Worm (Caenorhabditis elegans) whole organism, L1 larva: ENCODE measurements around the gene Y57G11C.42.

ENCODE experiments used
- C04F5.9 ChIP-seq: sonication (generic microtip); optimal IDR thresholded peaks from 2 replicates; lab custom pipeline; 2016; ENCODE audit warnings: missing genetic modification characterization, missing compliant biosample characterization
- C16A3.4 ChIP-seq: fragments of 150-350 bp; optimal IDR thresholded peaks from 2 replicates; lab custom pipeline; 2014; ENCODE audit warnings: missing biosample characterization, missing genetic modification characterization
- C34B4.2 ChIP-seq: sonication (generic microtip); optimal IDR thresholded peaks from 2 replicates; lab custom pipeline; 2017; ENCODE audit warnings: mild to moderate bottlenecking, missing genetic modification characterization, missing compliant biosample characterization
- Y116A8C.19 ChIP-seq: sonication (generic microtip); optimal IDR thresholded peaks from 2 replicates; lab custom pipeline; 2016; ENCODE audit warnings: missing compliant biosample characterization, missing genetic modification characterization, borderline replicate concordance
- alr-1 ChIP-seq: fragments of 200-800 bp; sonication (Bioruptor generic); optimal IDR thresholded peaks from 2 replicates; lab custom pipeline; 2018; ENCODE audit warnings: borderline replicate concordance, mild to moderate bottlenecking, missing genetic modification characterization, missing compliant biosample characterization
- aly-2 ChIP-seq: fragments of 150-350 bp; optimal IDR thresholded peaks from 2 replicates; lab custom pipeline; 2014; ENCODE audit warnings: missing biosample characterization, missing genetic modification characterization
- ama-1 ChIP-seq: fragments of 150-350 bp; optimal IDR thresholded peaks from 2 replicates; lab custom pipeline; 2014
- blmp-1 ChIP-seq: fragments of 150-350 bp; optimal IDR thresholded peaks from 2 replicates; lab custom pipeline; 2014; ENCODE audit warnings: missing biosample characterization, missing genetic modification characterization
- ceh-63 ChIP-seq: fragments of 200-800 bp; sonication (Bioruptor generic); optimal IDR thresholded peaks from 2 replicates; lab custom pipeline; 2018; ENCODE audit warnings: mild to moderate bottlenecking, missing genetic modification characterization, missing compliant biosample characterization
- ceh-8 ChIP-seq: fragments of 200-800 bp; sonication (Bioruptor generic); optimal IDR thresholded peaks from 2 replicates; lab custom pipeline; 2018; ENCODE audit warnings: mild to moderate bottlenecking, missing genetic modification characterization, moderate library complexity, missing compliant biosample characterization
- ceh-88 ChIP-seq: fragments of 200-800 bp; sonication (Bioruptor generic); IDR thresholded peaks from 2 replicates; pipeline ENCODE4 v1.3.6; 2022; ENCODE audit warnings: missing genetic modification characterization, missing compliant biosample characterization
- ces-1 ChIP-seq: fragments of 150-350 bp; optimal IDR thresholded peaks from 2 replicates; lab custom pipeline; 2014; ENCODE audit warnings: missing biosample characterization, missing genetic modification reagents, missing genetic modification characterization
- dpl-1 ChIP-seq, 3 experiments: fragments of 150-350 bp in 2 of 3; sonication (generic microtip) in 1 of 3; optimal IDR thresholded peaks; 2 replicates each; lab custom pipeline; 2014 to 2017; ENCODE audit warnings: missing biosample characterization in 3 of 3, missing genetic modification characterization in 3 of 3, missing genetic modification reagents in 3 of 3
- efl-1 ChIP-seq, 4 experiments: fragments of 150-350 bp; optimal IDR thresholded peaks in 3 of 4; peaks in 1 of 4; 1 replicate in 1 of 4; 2 replicates in 3 of 4; lab custom pipeline; 2014; ENCODE audit warnings: missing biosample characterization in 2 of 4, missing genetic modification characterization in 2 of 4, missing genetic modification reagents in 2 of 4
- efl-3 ChIP-seq: fragments of 200-800 bp; sonication (Bioruptor generic); optimal IDR thresholded peaks from 2 replicates; lab custom pipeline; 2018; ENCODE audit warnings: mild to moderate bottlenecking, missing genetic modification characterization, missing compliant biosample characterization
- egl-13 ChIP-seq: sonication (generic microtip); optimal IDR thresholded peaks from 2 replicates; lab custom pipeline; 2016; ENCODE audit warnings: missing genotype, missing genetic modification reagents, missing genetic modification characterization, missing compliant biosample characterization
- egl-27 ChIP-seq, 2 experiments: fragments of 150-350 bp in 1 of 2; sonication (generic microtip); optimal IDR thresholded peaks; 3 replicates each; lab custom pipeline; 2017 to 2018; ENCODE audit warnings: missing biosample characterization in 2 of 2, missing genetic modification characterization in 2 of 2, missing genetic modification reagents in 2 of 2
- elt-3 ChIP-seq, 6 experiments: fragments of 150-350 bp in 1 of 6; sonication (generic microtip); optimal IDR thresholded peaks; 2 replicates each; lab custom pipeline; 2017 to 2018; ENCODE audit warnings: missing biosample characterization in 6 of 6, missing genetic modification characterization in 6 of 6, inconsistent platforms in 1 of 6
- ets-5 ChIP-seq: fragments of 200-800 bp; sonication (Bioruptor generic); IDR thresholded peaks from 2 replicates; pipeline ENCODE4 v1.3.6; 2022; ENCODE audit warnings: missing genetic modification characterization, missing compliant biosample characterization
- fkh-4 ChIP-seq: sonication (generic microtip); optimal IDR thresholded peaks from 2 replicates; lab custom pipeline; 2016; ENCODE audit warnings: missing compliant biosample characterization, missing genetic modification characterization, borderline replicate concordance
- fkh-8 ChIP-seq: sonication (generic microtip); optimal IDR thresholded peaks from 2 replicates; lab custom pipeline; 2016; ENCODE audit warnings: mild to moderate bottlenecking, missing genetic modification characterization, missing compliant biosample characterization
- hlh-17 ChIP-seq: fragments of 200-800 bp; sonication (Bioruptor generic); optimal IDR thresholded peaks from 2 replicates; lab custom pipeline; 2018; ENCODE audit warnings: missing genetic modification characterization, mild to moderate bottlenecking, missing compliant biosample characterization, moderate library complexity, borderline replicate concordance
- hlh-4 ChIP-seq: sonication (generic microtip); optimal IDR thresholded peaks from 2 replicates; lab custom pipeline; 2016; ENCODE audit warnings: mild to moderate bottlenecking, missing genetic modification characterization, missing compliant biosample characterization
- irx-1 ChIP-seq: sonication (generic microtip); optimal IDR thresholded peaks from 2 replicates; lab custom pipeline; 2016; ENCODE audit warnings: missing genetic modification characterization, missing compliant biosample characterization
- isw-1 ChIP-seq: fragments of 200-800 bp; sonication (Bioruptor generic); IDR thresholded peaks from 2 replicates; pipeline ENCODE4 v1.3.6; 2022; ENCODE audit warnings: missing genetic modification characterization, missing compliant biosample characterization
- jun-1 ChIP-seq: fragments of 150-350 bp; optimal IDR thresholded peaks from 2 replicates; lab custom pipeline; 2014; ENCODE audit warnings: missing biosample characterization, missing genetic modification reagents, missing genetic modification characterization
- lin-14 ChIP-seq: fragments of 200-800 bp; sonication (Bioruptor generic); optimal IDR thresholded peaks from 2 replicates; lab custom pipeline; 2018; ENCODE audit warnings: mild to moderate bottlenecking, missing genetic modification characterization, moderate library complexity, missing compliant biosample characterization
- lin-39 ChIP-seq: fragments of 150-350 bp; optimal IDR thresholded peaks from 2 replicates; lab custom pipeline; 2014; ENCODE audit warnings: missing biosample characterization, missing genetic modification reagents, missing genetic modification characterization
- mab-9 ChIP-seq: fragments of 200-800 bp; sonication (Bioruptor generic); IDR thresholded peaks from 2 replicates; pipeline ENCODE4 v1.3.6; 2022; ENCODE audit warnings: missing genetic modification reagents, missing genetic modification characterization, missing compliant biosample characterization
- mdl-1 ChIP-seq, 2 experiments: fragments of 150-350 bp; optimal IDR thresholded peaks; 2 replicates each; lab custom pipeline; 2014 to 2017; ENCODE audit warnings: missing biosample characterization in 2 of 2, missing genetic modification characterization in 2 of 2, inconsistent platforms in 1 of 2
- nhr-11 ChIP-seq: fragments of 150-350 bp; optimal IDR thresholded peaks from 2 replicates; lab custom pipeline; 2014; ENCODE audit warnings: missing biosample characterization, missing genetic modification characterization
- nhr-237 ChIP-seq: fragments of 150-350 bp; optimal IDR thresholded peaks from 2 replicates; lab custom pipeline; 2014; ENCODE audit warnings: missing biosample characterization, missing genetic modification characterization
- nhr-28 ChIP-seq: fragments of 150-350 bp; optimal IDR thresholded peaks from 2 replicates; lab custom pipeline; 2014; ENCODE audit warnings: missing biosample characterization, missing genetic modification characterization
- nhr-47 ChIP-seq: sonication (generic microtip); optimal IDR thresholded peaks from 2 replicates; lab custom pipeline; 2016; ENCODE audit warnings: mild to moderate bottlenecking, missing genetic modification characterization, moderate library complexity, missing compliant biosample characterization
- nhr-71 ChIP-seq: sonication (generic microtip); optimal IDR thresholded peaks from 2 replicates; lab custom pipeline; 2016; ENCODE audit warnings: mild to moderate bottlenecking, missing genetic modification characterization, moderate library complexity, missing compliant biosample characterization
- nhr-77 ChIP-seq: fragments of 150-350 bp; optimal IDR thresholded peaks from 2 replicates; lab custom pipeline; 2014; ENCODE audit warnings: missing biosample characterization, missing genetic modification characterization
- nhr-84 ChIP-seq: sonication (generic microtip); optimal IDR thresholded peaks from 2 replicates; lab custom pipeline; 2017; ENCODE audit warnings: missing biosample characterization, missing genetic modification characterization
- pag-3 ChIP-seq: sonication (generic microtip); optimal IDR thresholded peaks from 2 replicates; lab custom pipeline; 2017; ENCODE audit warnings: missing genetic modification characterization, mild to moderate bottlenecking, missing compliant biosample characterization, antibody characterized with exemption, borderline replicate concordance; ENCODE audit not compliant: insufficient read depth
- rnt-1 ChIP-seq: sonication (generic microtip); optimal IDR thresholded peaks from 2 replicates; lab custom pipeline; 2016; ENCODE audit warnings: mild to moderate bottlenecking, missing genetic modification characterization, moderate library complexity, missing compliant biosample characterization
- sptf-1 ChIP-seq: fragments of 150-350 bp; optimal IDR thresholded peaks from 2 replicates; lab custom pipeline; 2014; ENCODE audit warnings: missing biosample characterization, missing genetic modification characterization
- unc-30 ChIP-seq: sonication (generic microtip); optimal IDR thresholded peaks from 2 replicates; lab custom pipeline; 2017; ENCODE audit warnings: missing biosample characterization, missing genetic modification characterization
- unc-62 ChIP-seq: fragments of 150-350 bp; optimal IDR thresholded peaks from 2 replicates; lab custom pipeline; 2014; ENCODE audit warnings: missing biosample characterization, missing genetic modification reagents, missing genetic modification characterization
- unc-86 ChIP-seq: sonication (generic microtip); optimal IDR thresholded peaks from 2 replicates; lab custom pipeline; 2016; ENCODE audit warnings: missing genetic modification characterization, missing compliant biosample characterization
- ztf-11 ChIP-seq, 2 experiments: sonication (generic microtip); optimal IDR thresholded peaks; 2 replicates each; lab custom pipeline; 2016 to 2017; ENCODE audit warnings: missing genetic modification characterization in 2 of 2, missing biosample characterization in 1 of 2, missing compliant biosample characterization in 1 of 2

Y57G11C.42 gene

DNA sequence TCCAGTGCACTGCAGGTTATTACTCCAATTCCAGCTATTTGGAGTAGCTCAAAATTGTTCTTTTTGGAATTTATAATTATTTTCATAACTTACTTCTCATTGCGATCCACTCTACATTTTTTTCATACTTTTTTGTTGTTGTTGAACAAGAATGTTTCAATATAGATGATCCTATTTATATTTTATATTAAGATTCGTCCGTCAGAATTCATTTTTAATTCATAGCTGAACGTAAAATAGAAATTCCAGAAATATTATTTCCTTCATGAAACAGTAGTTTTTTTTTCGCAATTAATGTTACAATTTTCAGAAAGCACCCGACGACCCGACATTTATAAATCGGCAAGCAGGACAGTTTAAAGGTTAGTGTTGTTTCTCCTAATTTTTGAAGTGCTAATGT lies at the start of gene Y57G11C.42:
Y57G11C.42 (plus strand) TSS at position 301 of the 400 bp plus-strand sequence.
- TF ChIP-seq isw-1 (GFP tag; lab: Robert Waterston, UW) (no peak), nhr-71 (no peak), efl-1 (optimal IDR thresholded peaks at IDR 0.05; lab: Kevin White, UChicago) (no peak), efl-1 (GFP tag; optimal IDR thresholded peaks at IDR 0.05 in 1 of 2; lab: Kevin White, UChicago) (no peak), dpl-1 (GFP tag; optimal IDR thresholded peaks at IDR 0.05; lab: Kevin White, UChicago) (no peak), C16A3.4 (tag; lab: Kevin White, UChicago) (no peak), aly-2 (tag; lab: Kevin White, UChicago) (no peak), mab-9 (no peak), nhr-47 (tag; lab: Kevin White, UChicago) (no peak), fkh-4 (tag; lab: Kevin White, UChicago) (no peak), nhr-28 (tag; lab: Kevin White, UChicago) (no peak), irx-1 (no peak), elt-3 (tag; optimal IDR thresholded peaks at IDR 0.05; lab: Kevin White, UChicago) (no peak), mdl-1 (tag; optimal IDR thresholded peaks at IDR 0.05; lab: Kevin White, UChicago) (no peak), egl-27 (tag; optimal IDR thresholded peaks at IDR 0.05; lab: Kevin White, UChicago) (no peak), fkh-8 (tag; lab: Kevin White, UChicago) (no peak), ets-5 (GFP tag; lab: Robert Waterston, UW) (no peak), nhr-237 (no peak), jun-1 (no peak), nhr-11 (no peak), pag-3 (tag; lab: Kevin White, UChicago) (no peak)

DNA sequence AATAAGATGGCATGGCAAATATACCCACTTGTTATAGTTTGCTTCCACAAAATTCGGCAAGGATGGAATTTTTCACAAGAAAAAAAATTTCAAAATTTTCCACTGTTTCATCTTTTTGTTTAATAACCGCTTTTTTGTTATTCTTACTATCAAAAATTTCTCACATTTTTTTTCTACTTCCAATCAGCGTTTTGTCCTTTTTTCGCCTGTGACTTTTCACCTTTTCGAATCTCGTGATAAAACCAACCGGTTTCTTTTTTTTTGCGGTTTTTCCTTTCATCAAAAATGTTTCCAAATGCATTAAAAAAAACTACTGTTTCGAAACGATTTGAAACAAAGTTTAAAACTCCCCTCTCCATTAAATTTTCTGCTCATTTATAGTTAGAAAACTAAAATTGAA lies 49.3 kb upstream of the Y57G11C.42 start:
- TF ChIP-seq unc-62 (GFP tag; lab: Kevin White, UChicago): no peak
- TF ChIP-seq elt-3 (tag; optimal IDR thresholded peaks at IDR 0.05; lab: Kevin White, UChicago): peak in 1 of 6 experiments; percentile 11
- peak; percentile 62 for TF ChIP-seq blmp-1

DNA sequence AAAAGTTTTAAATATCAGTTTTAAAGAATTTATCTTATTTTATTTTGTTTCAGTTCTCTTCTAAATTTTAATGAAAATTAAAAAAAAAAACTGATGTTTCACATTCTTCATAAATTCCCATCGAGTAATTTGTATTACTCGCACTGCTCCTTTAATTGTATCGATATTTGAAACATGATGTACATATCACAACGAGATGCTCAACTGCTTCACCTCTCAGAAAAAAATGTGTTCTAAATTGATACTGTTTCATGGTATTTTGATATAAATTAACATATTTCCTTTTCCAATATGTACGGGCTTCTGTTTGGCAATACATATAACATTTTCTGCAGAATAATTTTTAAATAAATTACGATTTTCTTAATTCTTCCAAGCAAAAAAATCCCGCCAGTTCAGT lies 40.6 kb upstream of the Y57G11C.42 start:
- TF ChIP-seq hlh-17 (no peak), sptf-1 (no peak), efl-1 (optimal IDR thresholded peaks at IDR 0.05; lab: Kevin White, UChicago) (no peak), efl-1 (GFP tag; optimal IDR thresholded peaks at IDR 0.05 in 1 of 2; lab: Kevin White, UChicago) (no peak), nhr-47 (tag; lab: Kevin White, UChicago) (no peak), unc-62 (GFP tag; lab: Kevin White, UChicago) (no peak), ztf-11 (tag; optimal IDR thresholded peaks at IDR 0.05; lab: Kevin White, UChicago) (no peak), ama-1 (lab: Kevin White, UChicago) (no peak), pag-3 (tag; lab: Kevin White, UChicago) (no peak), rnt-1 (no peak), C34B4.2 (tag; lab: Kevin White, UChicago) (no peak), ets-5 (GFP tag; lab: Robert Waterston, UW) (no peak), irx-1 (no peak), ces-1 (no peak), unc-30 (no peak), nhr-71 (no peak)

DNA sequence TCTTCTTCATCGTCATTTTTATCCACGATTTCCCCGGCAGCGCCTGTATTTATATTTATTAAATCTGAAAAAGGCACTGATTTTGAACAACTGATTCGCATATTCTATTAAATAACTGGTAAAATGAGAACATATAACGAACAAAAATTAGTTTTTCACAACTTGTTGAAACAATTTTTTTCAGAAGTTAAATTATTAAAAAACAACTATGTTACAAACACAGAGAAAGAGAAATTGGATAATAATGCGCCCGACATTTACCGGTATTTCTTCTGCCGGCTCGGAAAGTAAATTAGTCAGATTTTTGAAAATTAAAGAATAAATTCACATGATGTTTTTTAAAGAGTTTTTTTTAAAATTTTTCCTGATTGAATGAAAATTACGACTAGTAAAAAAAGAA lies 28.5 kb upstream of the Y57G11C.42 start, which contains the start of gene haf-8:
haf-8 (minus strand) TSS at position 101 of the 400 bp plus-strand sequence.
- TF ChIP-seq jun-1 (no peak), isw-1 (GFP tag; lab: Robert Waterston, UW) (no peak), efl-3 (GFP tag; lab: Kevin White, UChicago) (no peak), ets-5 (GFP tag; lab: Robert Waterston, UW) (no peak), hlh-4 (tag; lab: Kevin White, UChicago) (no peak)

DNA sequence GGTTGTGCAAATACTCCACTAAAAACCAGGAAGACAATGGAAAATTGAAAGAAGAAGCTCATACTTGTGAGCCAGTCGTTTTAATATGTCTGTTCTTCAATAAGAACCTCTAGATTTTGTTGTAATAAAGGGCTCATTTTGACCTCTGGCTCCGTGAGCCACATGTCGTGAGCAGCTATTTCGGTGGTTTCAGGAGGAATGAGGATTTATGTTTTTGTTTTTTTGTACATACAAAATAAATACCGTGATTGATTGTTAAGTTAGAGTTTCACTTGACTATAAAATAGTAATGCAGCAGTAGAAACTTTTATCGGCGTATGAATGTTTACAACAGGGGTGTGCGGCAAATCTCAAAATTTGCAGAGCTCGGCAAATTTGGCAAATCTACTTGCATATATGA lies 24.2 kb upstream of the Y57G11C.42 start, which contains the start of gene Y57G11C.40:
Y57G11C.40 (minus strand) TSS at position 101 of the 400 bp plus-strand sequence.
- TF ChIP-seq lin-39: no peak
- TF ChIP-seq C04F5.9 (tag; lab: Kevin White, UChicago): no peak
- TF ChIP-seq ceh-88 (GFP tag; lab: Robert Waterston, UW): no peak
- TF ChIP-seq nhr-77 (tag; lab: Kevin White, UChicago): no peak
- TF ChIP-seq ceh-63 (GFP tag; lab: Kevin White, UChicago): no peak
- no peak for TF ChIP-seq nhr-28 (tag; lab: Kevin White, UChicago)
- no peak for TF ChIP-seq nhr-71
- no peak for TF ChIP-seq egl-13 (tag; lab: Kevin White, UChicago)
- no peak for TF ChIP-seq pag-3 (tag; lab: Kevin White, UChicago)
- TF ChIP-seq fkh-8 (tag; lab: Kevin White, UChicago): no peak
- no peak for TF ChIP-seq lin-14
- TF ChIP-seq ceh-8: no peak
- no peak for TF ChIP-seq unc-86 (tag; lab: Kevin White, UChicago)
- no peak for TF ChIP-seq nhr-84 (tag; lab: Kevin White, UChicago)
- no peak for TF ChIP-seq alr-1 (tag; lab: Kevin White, UChicago)
- no peak for TF ChIP-seq Y116A8C.19 (tag; lab: Kevin White, UChicago)
